Fruit fly (Drosophila melanogaster) S2 (cell line): ENCODE measurements around the gene PIP4K.

Experiments used
- CG8478 ChIP-seq: fragments of >200 bp; optimal IDR thresholded peaks from 2 replicates; lab custom pipeline; 2018
- CTCF ChIP-seq, 2 experiments: fragments of >200 bp; optimal IDR thresholded peaks; 2 replicates each; lab custom pipeline; 2018

DNA sequence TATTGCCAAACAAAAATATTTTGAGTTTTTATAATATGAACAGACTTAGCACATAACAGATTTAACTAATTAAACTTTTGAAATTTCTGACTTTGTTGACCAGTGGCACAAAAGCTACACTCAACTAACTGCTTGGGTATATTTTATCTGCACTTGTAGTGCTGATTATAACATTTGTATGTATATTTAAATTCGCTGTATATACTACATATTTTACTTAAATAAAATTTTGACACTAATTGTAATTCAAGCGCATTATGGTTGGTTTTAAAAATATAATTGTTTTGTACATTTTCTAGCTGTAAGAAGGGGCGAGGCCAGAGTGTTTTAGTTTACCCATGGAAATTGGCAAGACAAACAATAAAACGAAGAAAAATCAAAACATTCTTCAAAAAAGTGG is 27.6 kb upstream of the PIP4K start:
- no peak for TF ChIP-seq CG8478 (lab: Kevin White, UChicago)
- no peak for TF ChIP-seq CTCF (optimal IDR thresholded peaks at IDR 0.05; lab: Kevin White, UChicago)
